Fruit fly (Drosophila melanogaster): ENCODE measurements around the gene mtg.

The mtg gene

DNA sequence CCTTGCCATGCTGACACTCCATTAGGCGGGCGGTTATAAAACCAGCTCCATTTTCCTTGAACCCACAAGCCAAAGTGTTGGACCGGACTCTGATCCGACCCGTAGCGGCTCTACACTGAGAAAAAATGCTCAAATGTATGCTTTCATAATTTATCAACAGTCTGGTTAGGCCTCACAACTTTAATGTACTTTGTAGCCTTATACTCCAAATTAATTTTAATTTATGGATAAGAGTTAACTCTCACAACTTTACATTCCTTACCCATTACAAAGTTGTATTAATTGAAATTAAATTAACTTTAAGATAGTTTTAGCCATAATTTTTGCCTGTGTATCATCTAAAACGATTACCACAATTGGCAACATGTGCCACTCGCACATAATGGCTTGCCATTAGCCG lies 5.7 kb downstream of the mtg start (continued):
- TF ChIP-seq grau (tag; optimal IDR thresholded peaks at IDR 0.05) (peak; percentile 54), ems (GFP tag; optimal IDR thresholded peaks at IDR 0.05) (no peak), aop (GFP tag; IDR thresholded peaks at IDR 0.05) (no peak), tin (GFP tag; optimal IDR thresholded peaks at IDR 0.05) (peak; percentile 1), slbo (GFP tag; IDR thresholded peaks at IDR 0.05) (no peak), Oli (tag; optimal IDR thresholded peaks at IDR 0.05) (peak; percentile 7), CG1603 (tag; optimal IDR thresholded peaks at IDR 0.05) (peak; percentile 11), CG31441 (GFP tag; IDR thresholded peaks at IDR 0.05) (no peak), CoRest (tag; optimal IDR thresholded peaks at IDR 0.05) (peak; percentile 43), CG14441 (GFP tag; IDR thresholded peaks at IDR 0.05) (peak; percentile 45; the same call in 1 of the 2 replicates), CG5180 (GFP tag; optimal IDR thresholded peaks at IDR 0.05) (no peak), row (GFP tag; IDR thresholded peaks at IDR 0.05) (peak; percentile 37; the same call in 2 of the 3 replicates), CG3726 (GFP tag; IDR thresholded peaks at IDR 0.05) (no peak), Hmr (GFP tag; optimal IDR thresholded peaks at IDR 0.05) (peak; percentile 58), CG14014 (GFP tag; IDR thresholded peaks at IDR 0.05) (no peak), CG10979 (tag; optimal IDR thresholded peaks at IDR 0.05) (peak; percentile 1), CG12219 (GFP tag; optimal IDR thresholded peaks at IDR 0.05) (peak; percentile 39), CG7556 (GFP tag; optimal IDR thresholded peaks at IDR 0.05) (peak; percentile 31), NC2β (GFP tag; optimal IDR thresholded peaks at IDR 0.05) (no peak), CG11695 (GFP tag; IDR thresholded peaks at IDR 0.05) (peak; percentile 42; the same call in 1 of the 3 replicates), CG18262 (tag; optimal IDR thresholded peaks at IDR 0.05) (peak; percentile 6), ash1 (GFP tag; optimal IDR thresholded peaks at IDR 0.05) (no peak), disco-r (GFP tag; optimal IDR thresholded peaks at IDR 0.05) (no peak), CG11560 (tag; IDR thresholded peaks at IDR 0.05) (0 out of 3 replicates have a peak, but pooled peaks have one; percentile 32), bcd (GFP tag; optimal IDR thresholded peaks at IDR 0.05) (peak; percentile 19), CG13296 (GFP tag; optimal IDR thresholded peaks at IDR 0.05) (peak; percentile 34), CG3407 (GFP tag; optimal IDR thresholded peaks at IDR 0.05) (no peak), CG12104 (GFP tag; optimal IDR thresholded peaks at IDR 0.05) (no peak), CG30020 (tag; optimal IDR thresholded peaks at IDR 0.05) (no peak), CG9817 (tag; optimal IDR thresholded peaks at IDR 0.05) (peak; percentile 26), CG17385 (GFP tag; optimal IDR thresholded peaks at IDR 0.05) (peak; percentile 25), Meics (GFP tag; optimal IDR thresholded peaks at IDR 0.05) (peak; percentile 51), Deaf1 (tag; optimal IDR thresholded peaks at IDR 0.05) (peak; percentile 4), Xbp1 (GFP tag; optimal IDR thresholded peaks at IDR 0.05) (peak; percentile 9), zf30C (GFP tag; optimal IDR thresholded peaks at IDR 0.05) (no peak), ranshi (GFP tag; IDR thresholded peaks at IDR 0.05) (0 out of 2 replicates have a peak, but pooled peaks have one; percentile 17), CG8290 (GFP tag; optimal IDR thresholded peaks at IDR 0.05) (no peak), CG8290 (tag; optimal IDR thresholded peaks at IDR 0.05) (peak in 1 of 2 experiments; percentile 13), Gsc (GFP tag; IDR thresholded peaks at IDR 0.05) (no peak), ind (GFP tag; optimal IDR thresholded peaks at IDR 0.05) (peak; percentile 36), CG3847 (GFP tag; IDR thresholded peaks at IDR 0.05) (no peak), HLH3B (GFP tag; IDR thresholded peaks at IDR 0.05) (0 out of 2 replicates have a peak, but pooled peaks have one; percentile 25), bbx (GFP tag; IDR thresholded peaks at IDR 0.05; ENCODE audit: partially characterized antibody) (no peak)

All from whole organism, embryonic.